Fruit fly (Drosophila melanogaster): ENCODE results near the gene CDK2AP1.
"Not testable (repeated sequence)": the region's sequence is repeated elsewhere in the genome, so short reads cannot be mapped to it uniquely, and the experiment has no call there.

CDK2AP1 gene

DNA sequence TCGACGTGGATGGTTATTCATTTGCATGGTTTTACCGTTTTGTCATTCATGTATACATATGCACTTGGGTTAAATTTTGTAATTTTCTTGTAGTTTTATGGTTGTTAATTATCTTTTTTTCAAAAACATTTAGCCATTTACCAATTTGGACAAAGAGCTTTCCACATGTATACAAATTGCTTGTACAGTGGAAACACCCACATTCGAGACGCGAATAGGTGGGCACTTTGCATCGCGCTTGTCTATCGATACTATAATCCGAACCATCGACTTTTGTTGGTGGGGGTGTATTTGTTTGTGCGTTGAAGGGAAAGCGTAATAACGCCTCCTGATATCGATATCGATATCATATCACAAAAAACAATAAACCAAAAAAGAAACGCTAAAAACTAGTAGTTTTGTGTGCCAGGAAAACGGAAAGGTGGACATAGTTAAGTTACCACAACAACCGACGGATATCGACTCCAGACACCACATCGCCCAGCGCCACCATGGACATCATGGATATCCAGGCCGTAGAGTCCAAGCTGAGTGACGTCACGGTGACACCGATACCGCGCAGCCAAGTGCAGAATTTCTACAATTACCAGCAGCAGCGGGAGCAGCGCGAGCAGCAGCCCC lies at the start of gene CDK2AP1:
Gene CDK2AP1, plus strand, starts transcription at position 294 of the 621 bp plus-strand sequence.
- peak in 1 of 2 experiments; percentile 28 for TF ChIP-seq CTCF (optimal IDR thresholded peaks at IDR 0.05)
- TF ChIP-seq CG8478 (optimal IDR thresholded peaks at IDR 0.05), result no peak

DNA sequence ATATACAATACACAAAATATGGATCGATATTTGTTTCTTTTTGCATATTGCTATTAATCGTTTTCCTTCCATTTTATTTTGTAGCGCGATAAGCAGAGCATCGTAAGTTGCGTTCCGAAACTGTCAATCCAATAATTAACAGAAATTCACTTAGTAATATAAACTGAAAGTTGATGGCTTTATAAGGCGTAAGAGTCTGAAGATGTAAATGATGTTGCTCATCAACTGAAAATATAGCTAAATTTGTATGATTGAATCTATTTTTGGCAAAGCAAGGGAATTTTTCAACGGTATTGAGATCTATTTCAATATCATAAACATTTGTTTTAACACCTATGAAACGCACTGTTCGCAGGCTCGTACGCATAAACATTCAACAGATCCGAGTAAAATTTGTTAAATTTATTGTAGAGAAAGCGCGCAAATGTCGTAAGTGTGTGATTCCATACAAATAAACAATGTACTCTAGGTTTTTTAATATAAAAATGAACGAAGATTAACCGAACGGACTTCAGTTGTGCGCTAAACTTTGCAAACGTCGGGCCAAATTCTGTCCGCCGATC lies 48.8 kb upstream of the CDK2AP1 start, which contains the start of gene Vago:
Gene Vago, plus strand, starts transcription at position 513 of the 563 bp plus-strand sequence.
- TF ChIP-seq CG8478 (optimal IDR thresholded peaks at IDR 0.05), result no peak
- TF ChIP-seq CTCF (optimal IDR thresholded peaks at IDR 0.05), result no peak

DNA sequence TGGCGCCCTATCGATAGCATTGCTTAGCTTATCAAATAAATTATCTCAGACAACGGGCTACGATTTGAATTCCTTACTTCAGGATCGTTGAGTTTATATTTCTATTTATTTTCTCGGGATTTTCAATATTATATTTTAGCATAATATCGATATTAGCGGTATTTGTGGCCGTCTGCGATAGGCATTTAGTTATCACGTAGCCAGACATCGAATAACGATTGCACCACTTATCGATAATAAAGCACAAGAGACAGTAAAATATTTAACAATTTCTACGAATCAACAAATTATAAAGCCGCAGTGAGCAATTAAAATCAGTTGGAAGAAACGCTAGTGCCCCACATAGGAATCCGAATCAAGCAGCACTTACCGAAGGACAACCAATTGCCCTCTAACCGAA lies 47.5 kb upstream of the CDK2AP1 start, which contains the start of gene CG2076:
Gene CG2076, plus strand, starts transcription at position 50 of the 400 bp plus-strand sequence.
- TF ChIP-seq CTCF (optimal IDR thresholded peaks at IDR 0.05) (no peak), CG8478 (optimal IDR thresholded peaks at IDR 0.05) (no peak)

DNA sequence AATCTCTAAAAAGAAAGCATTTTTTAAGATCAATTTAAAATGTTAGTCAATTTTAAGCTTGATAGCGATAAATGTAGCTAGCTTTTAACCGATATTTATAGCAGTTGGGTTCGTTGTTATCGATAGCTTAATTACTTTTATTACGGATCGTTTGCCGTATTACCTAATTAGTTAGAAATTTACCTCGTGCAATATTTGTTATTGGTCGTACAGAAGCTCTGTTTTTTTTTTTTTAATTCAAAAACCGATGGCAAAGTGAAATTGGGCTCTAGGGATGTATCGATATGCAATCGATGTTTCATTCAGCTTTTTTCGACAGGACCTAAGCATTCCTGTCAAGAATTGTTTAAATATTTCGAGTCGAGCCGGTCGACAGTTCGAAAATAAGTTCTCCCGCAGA lies 45.5 kb upstream of the CDK2AP1 start, which contains the start of gene CG2061:
Gene CG2061, plus strand, starts transcription at position 292 of the 400 bp plus-strand sequence.
- no peak for TF ChIP-seq CG8478 (optimal IDR thresholded peaks at IDR 0.05)
- TF ChIP-seq CTCF (optimal IDR thresholded peaks at IDR 0.05), result no peak

DNA sequence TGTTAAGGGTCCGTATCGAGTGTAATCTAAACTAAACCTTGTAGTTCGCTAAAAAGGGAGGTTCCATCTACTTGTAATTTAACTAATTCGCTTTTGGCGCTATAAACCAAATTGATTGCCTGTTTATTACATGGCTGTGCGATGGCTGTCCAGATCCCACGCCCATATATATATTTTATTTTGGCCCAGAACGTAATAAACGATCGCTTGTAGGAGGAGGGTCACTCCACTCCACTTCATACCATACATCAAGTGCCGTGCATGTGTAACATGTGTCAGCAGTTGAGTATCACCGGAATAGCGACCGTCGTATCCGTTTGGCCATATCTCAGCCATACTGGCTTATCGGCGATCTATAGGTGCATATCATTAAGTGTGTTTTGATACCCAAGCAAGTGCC lies 42.4 kb upstream of the CDK2AP1 start:
- no peak for TF ChIP-seq CG8478 (optimal IDR thresholded peaks at IDR 0.05)
- TF ChIP-seq CTCF (optimal IDR thresholded peaks at IDR 0.05), result no peak

DNA sequence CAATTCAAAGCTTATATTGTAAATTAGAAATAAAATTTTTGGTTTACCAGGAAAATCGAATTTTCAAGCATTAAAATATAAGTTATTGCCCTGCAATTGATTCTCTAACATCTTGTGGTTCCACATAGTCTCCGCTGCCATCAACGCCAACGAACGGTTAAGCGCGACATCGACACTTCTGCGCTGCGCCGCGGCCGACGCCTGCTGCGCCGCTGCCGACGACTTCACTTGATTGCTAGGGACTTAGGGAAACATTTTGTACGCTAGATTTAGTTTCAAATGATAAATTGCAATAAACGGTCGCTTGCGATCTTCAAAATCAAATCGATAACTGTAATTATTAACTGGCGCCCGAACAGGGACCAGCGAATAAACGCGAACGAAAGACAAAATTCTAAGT lies 41.7 kb upstream of the CDK2AP1 start, which contains the start of gene CG42249:
Gene CG42249, plus strand, starts transcription at position 301 of the 400 bp plus-strand sequence.
- TF ChIP-seq CG8478, CTCF (optimal IDR thresholded peaks at IDR 0.05): not testable (repeated sequence)

DNA sequence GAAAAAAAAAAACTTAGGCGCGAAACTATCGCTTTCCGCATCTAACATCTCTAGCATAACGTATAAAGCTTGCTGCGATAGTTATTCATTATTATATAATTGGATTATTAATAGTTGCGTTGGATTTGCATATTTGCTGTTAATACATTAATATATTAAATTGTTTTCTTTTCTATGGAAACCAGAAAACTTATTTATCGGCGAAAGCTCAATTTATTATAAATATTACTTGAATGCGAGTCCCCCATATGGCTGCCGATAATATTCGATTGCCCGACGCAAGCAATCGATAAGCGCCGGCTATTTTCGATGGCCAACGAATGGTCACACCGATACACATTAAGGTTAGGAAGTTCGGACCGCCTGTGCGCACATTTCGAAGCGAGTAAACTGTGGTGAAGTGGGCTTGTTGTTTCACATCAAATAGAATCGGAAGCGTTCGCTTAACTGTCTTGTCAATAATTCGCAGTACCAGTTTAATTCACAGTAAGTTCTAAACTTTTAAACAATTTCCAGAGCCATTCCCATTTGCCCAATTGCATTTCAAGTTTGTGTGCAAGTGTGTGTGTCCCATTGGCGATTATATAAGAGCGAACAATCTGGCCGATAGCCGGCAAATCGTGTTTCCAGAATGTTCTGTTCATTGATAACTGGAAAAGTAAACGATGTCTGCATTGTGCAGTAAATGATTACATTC lies 29.4 kb upstream of the CDK2AP1 start, which contains the start of gene Hsp60A:
Gene Hsp60A, plus strand, starts transcription at position 335 of the 697 bp plus-strand sequence.
- TF ChIP-seq CTCF (optimal IDR thresholded peaks at IDR 0.05) (no peak), CG8478 (optimal IDR thresholded peaks at IDR 0.05) (no peak)

DNA sequence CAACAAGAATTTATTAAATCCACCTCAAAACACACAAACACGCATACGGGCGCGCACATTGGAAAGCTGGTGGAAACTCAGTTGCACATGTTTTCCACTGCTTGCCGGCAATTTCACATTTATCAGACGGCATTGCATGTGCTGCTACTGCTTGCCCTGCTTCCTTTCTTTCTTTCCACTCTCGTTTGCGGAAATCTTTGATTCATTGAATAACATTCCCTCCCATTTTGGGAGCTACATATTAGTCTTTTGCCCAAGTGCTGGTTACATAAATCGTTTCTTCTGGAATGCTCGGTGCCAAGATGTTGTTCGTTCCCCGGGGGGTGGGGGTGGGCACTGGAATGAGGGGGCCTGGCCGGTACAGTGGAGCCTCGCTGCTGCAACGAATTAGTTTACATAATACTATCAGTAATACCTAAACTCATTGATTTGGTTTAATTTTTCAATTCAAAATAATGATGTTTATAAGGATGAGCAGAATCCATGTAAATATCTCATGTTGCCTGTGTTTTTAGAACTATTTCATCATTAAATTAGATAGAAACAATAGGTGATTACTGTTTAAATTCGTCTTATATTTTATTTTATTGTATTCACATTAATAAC lies 28.7 kb upstream of the CDK2AP1 start:
- peak; percentile 40 to 49 for TF ChIP-seq CTCF (optimal IDR thresholded peaks at IDR 0.05)
- no peak for TF ChIP-seq CG8478 (optimal IDR thresholded peaks at IDR 0.05)

DNA sequence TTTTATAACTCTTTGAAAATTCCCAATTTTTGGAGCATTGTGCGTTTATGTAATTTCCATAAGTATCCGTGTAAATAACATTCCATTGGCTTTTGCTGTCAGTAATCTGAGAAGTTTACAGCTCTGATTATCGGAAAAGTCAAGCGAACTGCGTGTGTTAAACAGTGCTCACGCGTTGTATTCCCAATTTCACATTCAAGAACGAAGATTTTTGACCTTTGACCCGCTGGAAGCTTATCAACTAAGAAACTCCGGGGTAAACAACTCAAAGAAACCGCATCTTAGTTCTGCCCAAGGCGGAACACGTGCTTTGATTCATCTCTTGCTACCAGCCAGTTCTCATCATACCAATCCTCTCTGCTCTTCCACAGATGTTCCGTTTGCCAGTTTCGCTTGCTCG lies 28.0 kb upstream of the CDK2AP1 start:
- TF ChIP-seq CG8478 (optimal IDR thresholded peaks at IDR 0.05), result no peak
- TF ChIP-seq CTCF (optimal IDR thresholded peaks at IDR 0.05), result no peak

DNA sequence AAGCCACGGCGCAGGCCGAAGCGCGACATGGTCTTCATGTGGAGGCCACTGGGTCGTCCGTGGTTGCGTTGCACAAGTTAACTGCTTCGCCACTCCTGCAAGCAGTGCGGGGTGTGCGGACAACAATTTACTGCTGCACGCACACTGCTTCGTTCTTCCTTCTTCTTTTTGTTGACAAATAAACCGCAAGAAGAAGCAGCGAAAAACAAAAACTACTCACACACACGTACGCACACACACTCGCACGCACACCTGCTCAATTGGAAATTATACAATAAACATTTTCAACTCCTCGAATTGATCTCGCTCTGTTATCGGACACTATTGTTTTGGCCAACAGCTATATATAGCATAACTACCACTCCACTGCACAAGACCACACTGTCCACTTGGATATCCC lies 14.1 kb upstream of the CDK2AP1 start:
- no peak for TF ChIP-seq CTCF (optimal IDR thresholded peaks at IDR 0.05)
- TF ChIP-seq CG8478 (optimal IDR thresholded peaks at IDR 0.05), result no peak

DNA sequence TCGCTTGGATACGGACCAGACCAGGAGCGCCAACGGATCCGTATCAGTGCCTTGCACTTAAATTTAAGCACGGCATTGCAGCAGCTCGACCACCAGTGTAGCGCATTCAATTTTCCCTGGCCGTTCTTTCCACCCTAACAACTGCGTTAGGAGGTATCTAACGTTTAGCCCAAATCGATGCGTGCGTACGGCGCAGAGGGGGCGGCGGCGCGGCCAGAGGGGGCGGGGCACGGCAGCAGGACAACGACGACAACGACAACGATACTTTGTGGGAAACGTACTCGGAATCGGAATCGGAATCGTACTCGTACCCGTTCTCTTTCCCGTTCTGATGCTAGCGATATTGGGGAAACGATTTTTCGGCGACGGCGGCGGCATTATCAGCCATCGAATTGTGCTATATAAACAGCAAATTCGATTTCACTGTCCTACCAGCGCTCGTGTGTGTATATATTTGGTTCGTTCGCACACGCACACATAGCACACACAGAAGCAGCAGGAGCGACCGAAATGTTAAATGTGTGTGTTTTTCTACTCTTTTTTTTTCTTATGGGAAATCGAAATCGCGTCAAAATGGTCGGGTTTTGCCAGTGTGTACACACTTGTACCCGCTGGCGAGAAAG lies 13.4 kb upstream of the CDK2AP1 start, which contains the start of gene CG11122:
Gene CG11122, minus strand, starts transcription at position 601 of the 623 bp plus-strand sequence.
- no peak for TF ChIP-seq CTCF (optimal IDR thresholded peaks at IDR 0.05)
- no peak for TF ChIP-seq CG8478 (optimal IDR thresholded peaks at IDR 0.05)

DNA sequence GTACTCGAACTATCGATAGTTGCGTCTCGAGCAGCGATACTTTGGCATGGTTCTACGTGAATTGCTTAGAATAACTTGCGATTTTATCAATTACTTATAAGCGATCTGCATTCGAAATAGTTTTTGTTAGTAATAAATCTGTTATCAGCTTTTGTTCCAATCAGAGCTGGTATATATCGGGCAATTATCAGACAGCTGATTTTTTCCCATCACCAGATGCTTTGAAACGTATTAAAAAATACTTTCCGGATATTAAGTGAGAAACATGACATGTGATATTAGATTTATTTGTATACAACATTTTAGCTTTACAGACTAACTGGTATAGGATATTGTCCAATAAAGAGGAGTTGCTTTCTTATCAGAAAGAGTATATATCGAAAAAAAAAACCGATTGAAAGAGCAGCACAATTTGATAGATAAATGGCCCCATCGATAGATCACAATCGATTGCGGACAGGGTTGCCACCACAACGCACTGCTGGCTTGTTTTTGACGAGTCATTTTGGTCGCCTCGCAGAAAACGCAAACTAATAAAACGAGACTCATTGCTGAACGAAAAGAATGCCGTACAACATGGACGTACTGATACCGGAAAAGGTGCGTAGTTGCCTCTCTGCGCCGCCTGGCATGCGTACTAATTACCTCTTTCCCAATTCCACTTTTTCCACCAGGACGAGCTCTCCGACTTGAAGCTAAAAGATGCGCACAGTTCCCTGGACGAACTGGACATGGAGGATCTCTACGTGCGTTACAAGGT lies 12.7 kb upstream of the CDK2AP1 start, which contains the start of gene Rpt3:
Gene Rpt3, plus strand, starts transcription at position 353 of the 760 bp plus-strand sequence.
- TF ChIP-seq CTCF (optimal IDR thresholded peaks at IDR 0.05) (no peak), CG8478 (optimal IDR thresholded peaks at IDR 0.05) (no peak)

DNA sequence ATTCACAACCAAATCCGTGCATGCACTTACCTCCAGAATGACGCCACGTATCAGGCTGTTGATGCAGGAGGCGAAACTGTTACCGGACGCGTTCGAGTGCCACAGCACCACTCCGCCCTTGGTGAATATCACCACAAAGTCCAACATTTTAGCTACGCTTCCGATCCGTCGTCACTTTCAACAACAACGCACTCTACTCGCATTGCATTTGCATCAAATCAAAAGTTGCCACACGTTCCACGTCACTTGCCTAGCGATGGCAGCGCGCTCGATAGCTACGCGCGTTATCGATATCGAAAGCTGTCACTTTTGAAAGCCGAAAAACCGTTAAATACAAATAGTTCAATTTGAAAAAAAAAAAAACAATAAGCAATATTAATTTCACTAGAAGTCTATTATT lies 8.8 kb upstream of the CDK2AP1 start, which contains the start of gene SrpRalpha:
Gene SrpRalpha, minus strand, starts transcription at position 260 of the 400 bp plus-strand sequence.
- TF ChIP-seq CG8478 (optimal IDR thresholded peaks at IDR 0.05) (no peak), CTCF (optimal IDR thresholded peaks at IDR 0.05) (no peak)

DNA sequence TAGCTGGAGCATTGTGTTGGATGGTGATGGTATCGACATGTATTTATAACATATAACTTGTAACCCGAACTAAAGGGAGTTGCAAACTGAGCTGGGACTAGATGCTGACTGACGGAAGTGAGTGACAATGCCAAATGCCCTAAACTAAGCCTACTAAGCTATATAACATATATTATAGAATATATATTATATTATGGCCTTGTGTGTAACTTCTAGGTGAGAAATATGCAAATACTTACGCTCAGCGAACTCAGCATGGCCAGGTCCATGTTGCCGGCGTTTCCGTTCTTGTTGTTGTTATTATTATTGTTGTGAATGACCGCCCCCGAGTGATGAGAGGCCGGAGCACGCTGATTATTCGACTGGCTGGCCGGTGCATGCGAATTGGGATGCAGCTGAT lies 5.3 kb upstream of the CDK2AP1 start, which contains the start of gene CG44385:
Gene CG44385, minus strand, starts transcription at position 101 of the 400 bp plus-strand sequence.
- no peak for TF ChIP-seq CTCF (optimal IDR thresholded peaks at IDR 0.05)
- no peak for TF ChIP-seq CG8478 (optimal IDR thresholded peaks at IDR 0.05)

Data from S2 (cell line).